Worm (Caenorhabditis elegans) whole organism, young adult: ENCODE measurements around the gene ras-2.

Experiments used
- B0261.1 ChIP-seq: sonication (generic microtip); optimal IDR thresholded peaks from 2 replicates; lab custom pipeline; 2016; ENCODE audit warnings: mild to moderate bottlenecking, missing genetic modification characterization, moderate library complexity, missing compliant biosample characterization
- F22D6.2 ChIP-seq: sonication (generic microtip); optimal IDR thresholded peaks from 2 replicates; lab custom pipeline; 2016; ENCODE audit warnings: mild to moderate bottlenecking, missing genetic modification characterization, missing compliant biosample characterization
- F33H1.4 ChIP-seq: fragments of 200-800 bp; sonication (Bioruptor generic); IDR thresholded peaks from 2 replicates; pipeline ENCODE4 v1.3.6; 2022; ENCODE audit warnings: missing genetic modification reagents, missing genetic modification characterization, missing compliant biosample characterization
- F55B11.4 ChIP-seq: sonication (generic microtip); optimal IDR thresholded peaks from 2 replicates; lab custom pipeline; 2016; ENCODE audit warnings: missing compliant biosample characterization, missing genetic modification characterization, borderline replicate concordance; ENCODE audit not compliant: insufficient read depth
- F57C9.4 ChIP-seq: sonication (generic microtip); optimal IDR thresholded peaks from 2 replicates; lab custom pipeline; 2017; ENCODE audit warnings: mild to moderate bottlenecking, missing genetic modification characterization, missing compliant biosample characterization
- K12H6.12 ChIP-seq: fragments of 200-800 bp; sonication (Bioruptor generic); optimal IDR thresholded peaks from 2 replicates; lab custom pipeline; 2018; ENCODE audit warnings: mild to moderate bottlenecking, missing genetic modification characterization, missing compliant biosample characterization
- Y53F4B.3 ChIP-seq: fragments of 200-800 bp; sonication (Bioruptor generic); IDR thresholded peaks from 2 replicates; pipeline ENCODE4 v1.3.6; 2022; ENCODE audit warnings: missing genetic modification reagents, missing genetic modification characterization, missing compliant biosample characterization
- Y95B8A.8 ChIP-seq: fragments of 200-800 bp; sonication (Bioruptor generic); IDR thresholded peaks from 2 replicates; pipeline ENCODE4 v1.3.6; 2022; ENCODE audit warnings: missing genetic modification reagents, missing genetic modification characterization, missing compliant biosample characterization
- ZK185.1 ChIP-seq: sonication (generic microtip); optimal IDR thresholded peaks from 2 replicates; lab custom pipeline; 2016; ENCODE audit warnings: mild to moderate bottlenecking, missing genetic modification characterization, missing compliant biosample characterization; ENCODE audit not compliant: poor library complexity, severe bottlenecking
- akir-1 ChIP-seq: fragments of 200-800 bp; sonication (Bioruptor generic); optimal IDR thresholded peaks from 2 replicates; lab custom pipeline; 2018; ENCODE audit warnings: mild to moderate bottlenecking, missing genetic modification characterization, moderate library complexity, missing compliant biosample characterization
- aptf-3 ChIP-seq: fragments of 200-800 bp; sonication (Bioruptor generic); IDR thresholded peaks from 2 replicates; pipeline ENCODE4 v1.3.6; 2022; ENCODE audit warnings: missing genetic modification characterization, missing compliant biosample characterization
- ceh-100 ChIP-seq: fragments of 200-800 bp; sonication (Bioruptor generic); IDR thresholded peaks from 2 replicates; pipeline ENCODE4 v1.3.6; 2022; ENCODE audit warnings: missing genetic modification reagents, missing genetic modification characterization, missing compliant biosample characterization
- ceh-27 ChIP-seq: fragments of 200-800 bp; sonication (Bioruptor generic); optimal IDR thresholded peaks from 2 replicates; lab custom pipeline; 2018; ENCODE audit warnings: mild to moderate bottlenecking, missing genetic modification characterization, moderate library complexity, missing compliant biosample characterization
- ceh-40 ChIP-seq: fragments of 200-800 bp; sonication (Bioruptor generic); IDR thresholded peaks from 2 replicates; pipeline ENCODE4 v1.3.6; 2022; ENCODE audit warnings: missing genetic modification characterization, missing compliant biosample characterization
- ceh-91 ChIP-seq: fragments of 200-800 bp; sonication (Bioruptor generic); IDR thresholded peaks from 2 replicates; pipeline ENCODE4 v1.3.6; 2022; ENCODE audit warnings: missing genetic modification reagents, missing genetic modification characterization, missing compliant biosample characterization
- dpl-1 ChIP-seq: fragments of 150-350 bp; optimal IDR thresholded peaks from 2 replicates; lab custom pipeline; 2014; ENCODE audit warnings: missing biosample characterization, missing genetic modification reagents, missing genetic modification characterization
- ekl-4 ChIP-seq: fragments of 200-800 bp; sonication (Bioruptor generic); IDR thresholded peaks from 2 replicates; pipeline ENCODE4 v1.3.6; 2022; ENCODE audit warnings: missing genetic modification reagents, missing genetic modification characterization, missing compliant biosample characterization
- gei-17 ChIP-seq: fragments of 200-800 bp; sonication (Bioruptor generic); optimal IDR thresholded peaks from 2 replicates; lab custom pipeline; 2018; ENCODE audit warnings: mild to moderate bottlenecking, missing genetic modification characterization, missing compliant biosample characterization
- him-1 ChIP-seq: sonication (generic microtip); optimal IDR thresholded peaks from 2 replicates; lab custom pipeline; 2016; ENCODE audit warnings: missing genotype, missing genetic modification reagents, missing genetic modification characterization, missing compliant biosample characterization
- hlh-26 ChIP-seq: fragments of 200-800 bp; sonication (Bioruptor generic); conservative IDR thresholded peaks from 2 replicates; pipeline ENCODE4 v1.3.6; 2022; ENCODE audit warnings: missing genetic modification reagents, missing genetic modification characterization, missing compliant biosample characterization
- hmg-1.2 ChIP-seq: fragments of 200-800 bp; sonication (Bioruptor generic); IDR thresholded peaks from 2 replicates; pipeline ENCODE4 v1.3.6; 2022; ENCODE audit warnings: missing genetic modification reagents, missing genetic modification characterization, missing compliant biosample characterization
- hmg-20 ChIP-seq: fragments of 200-800 bp; sonication (Bioruptor generic); IDR thresholded peaks from 2 replicates; pipeline ENCODE4 v1.3.6; 2022; ENCODE audit warnings: missing genetic modification reagents, missing genetic modification characterization, missing compliant biosample characterization
- lag-1 ChIP-seq: fragments of 200-800 bp; sonication (Bioruptor generic); IDR thresholded peaks from 2 replicates; pipeline ENCODE4 v1.3.6; 2022; ENCODE audit warnings: missing genetic modification reagents, missing genetic modification characterization, missing compliant biosample characterization
- let-526 ChIP-seq: fragments of 200-800 bp; sonication (Bioruptor generic); IDR thresholded peaks from 2 replicates; pipeline ENCODE4 v1.3.6; 2022; ENCODE audit warnings: missing genetic modification reagents, missing genetic modification characterization, missing compliant biosample characterization
- let-607 ChIP-seq, 2 experiments: fragments of 200-800 bp in 1 of 2; sonication (Bioruptor generic) in 1 of 2; sonication (generic microtip) in 1 of 2; optimal IDR thresholded peaks; 2 replicates each; lab custom pipeline; 2016 to 2018; ENCODE audit warnings: mild to moderate bottlenecking in 2 of 2, missing compliant biosample characterization in 2 of 2, missing genetic modification characterization in 2 of 2, moderate library complexity in 2 of 2, missing genotype in 1 of 2
- lin-26 ChIP-seq: fragments of 200-800 bp; sonication (Bioruptor generic); IDR thresholded peaks from 2 replicates; pipeline ENCODE4 v1.3.6; 2022; ENCODE audit warnings: missing genetic modification reagents, missing genetic modification characterization, missing compliant biosample characterization
- lsy-27 ChIP-seq: sonication (generic microtip); optimal IDR thresholded peaks from 2 replicates; lab custom pipeline; 2017; ENCODE audit warnings: missing genetic modification characterization, mild to moderate bottlenecking, missing compliant biosample characterization, antibody characterized with exemption, missing genotype, borderline replicate concordance; ENCODE audit not compliant: insufficient read depth
- madf-6 ChIP-seq: fragments of 200-800 bp; sonication (Bioruptor generic); IDR thresholded peaks from 2 replicates; pipeline ENCODE4 v1.3.6; 2022; ENCODE audit warnings: missing genetic modification reagents, missing genetic modification characterization, missing compliant biosample characterization
- mel-28 ChIP-seq: sonication (generic microtip); optimal IDR thresholded peaks from 2 replicates; lab custom pipeline; 2016; ENCODE audit warnings: borderline replicate concordance, mild to moderate bottlenecking, missing genetic modification characterization, missing compliant biosample characterization
- mes-4 ChIP-seq: sonication (generic microtip); optimal IDR thresholded peaks from 2 replicates; lab custom pipeline; 2016; ENCODE audit warnings: missing genotype, missing genetic modification characterization, missing compliant biosample characterization
- nfya-2 ChIP-seq: fragments of 200-800 bp; sonication (Bioruptor generic); IDR thresholded peaks from 2 replicates; pipeline ENCODE4 v1.3.6; 2022; ENCODE audit warnings: missing genetic modification reagents, missing genetic modification characterization, missing compliant biosample characterization
- nhr-27 ChIP-seq: fragments of 200-800 bp; sonication (Bioruptor generic); optimal IDR thresholded peaks from 2 replicates; lab custom pipeline; 2018; ENCODE audit warnings: mild to moderate bottlenecking, missing genetic modification characterization, moderate library complexity, missing compliant biosample characterization
- nhr-80 ChIP-seq: sonication (generic microtip); optimal IDR thresholded peaks from 2 replicates; lab custom pipeline; 2016; ENCODE audit warnings: missing genetic modification characterization, missing compliant biosample characterization
- rpc-1 ChIP-seq, 2 experiments: fragments of 150-350 bp in 1 of 2; sonication (generic microtip) in 1 of 2; optimal IDR thresholded peaks; 2 replicates each; lab custom pipeline; 2014 to 2018; ENCODE audit warnings: missing biosample characterization in 1 of 2, missing genetic modification characterization in 1 of 2, missing genetic modification reagents in 1 of 2, missing genotype in 1 of 2
- sea-2 ChIP-seq: fragments of 200-800 bp; sonication (Bioruptor generic); IDR thresholded peaks from 2 replicates; pipeline ENCODE4 v1.3.6; 2022; ENCODE audit warnings: missing genetic modification characterization, missing compliant biosample characterization
- snpc-1.1 ChIP-seq: sonication (generic microtip); optimal IDR thresholded peaks from 2 replicates; lab custom pipeline; 2017; ENCODE audit warnings: missing genetic modification characterization, mild to moderate bottlenecking, missing compliant biosample characterization, antibody characterized with exemption, moderate library complexity, missing genotype, missing genetic modification reagents; ENCODE audit not compliant: insufficient read depth
- snpc-4 ChIP-seq, 5 experiments: fragments of 150-350 bp in 1 of 5; sonication (generic microtip) in 4 of 5; optimal IDR thresholded peaks; 2 replicates each; lab custom pipeline; 2014 to 2018; ENCODE audit warnings: missing genetic modification characterization in 5 of 5, missing biosample characterization in 3 of 5, antibody characterized with exemption in 2 of 5, mild to moderate bottlenecking in 2 of 5, missing compliant biosample characterization in 2 of 5, missing genotype in 2 of 5, moderate library complexity in 2 of 5, missing genetic modification reagents in 1 of 5
- somi-1 ChIP-seq: fragments of 200-800 bp; sonication (Bioruptor generic); optimal IDR thresholded peaks from 2 replicates; lab custom pipeline; 2018; ENCODE audit warnings: mild to moderate bottlenecking, missing genetic modification characterization, missing compliant biosample characterization
- sptf-2 ChIP-seq: fragments of 200-800 bp; sonication (Bioruptor generic); optimal IDR thresholded peaks from 2 replicates; lab custom pipeline; 2018; ENCODE audit warnings: mild to moderate bottlenecking, missing genetic modification characterization, missing compliant biosample characterization
- tbp1 ChIP-seq: fragments of 200-800 bp; sonication (Bioruptor generic); optimal IDR thresholded peaks from 2 replicates; lab custom pipeline; 2018; ENCODE audit warnings: mild to moderate bottlenecking, missing genetic modification characterization, missing compliant biosample characterization
- tlf-1 ChIP-seq: fragments of 200-800 bp; sonication (Bioruptor generic); optimal IDR thresholded peaks from 2 replicates; lab custom pipeline; 2018; ENCODE audit warnings: mild to moderate bottlenecking, missing genetic modification characterization, missing compliant biosample characterization
- unc-130 ChIP-seq: sonication (generic microtip); optimal IDR thresholded peaks from 2 replicates; lab custom pipeline; 2016; ENCODE audit warnings: missing genetic modification reagents, missing genetic modification characterization, missing compliant biosample characterization
- xnd-1 ChIP-seq: sonication (generic microtip); optimal IDR thresholded peaks from 2 replicates; lab custom pipeline; 2016; ENCODE audit warnings: missing genotype, missing genetic modification reagents, missing genetic modification characterization, missing compliant biosample characterization
- ztf-18 ChIP-seq: sonication (generic microtip); optimal IDR thresholded peaks from 2 replicates; lab custom pipeline; 2016; ENCODE audit warnings: missing genotype, mild to moderate bottlenecking, missing genetic modification characterization, missing compliant biosample characterization
- ztf-26 ChIP-seq: sonication (generic microtip); optimal IDR thresholded peaks from 2 replicates; lab custom pipeline; 2017; ENCODE audit warnings: missing genetic modification characterization, missing compliant biosample characterization
- ztf-28 ChIP-seq: fragments of 200-800 bp; sonication (Bioruptor generic); IDR thresholded peaks from 2 replicates; pipeline ENCODE4 v1.3.6; 2022; ENCODE audit warnings: missing genetic modification reagents, missing genetic modification characterization, missing compliant biosample characterization
- ztf-6 ChIP-seq: fragments of 200-800 bp; sonication (Bioruptor generic); IDR thresholded peaks from 2 replicates; pipeline ENCODE4 v1.3.6; 2022; ENCODE audit warnings: missing genetic modification reagents, missing genetic modification characterization, missing compliant biosample characterization

The ras-2 gene

ce11 chrIII:4756983-4757382 lies 17.1 kb upstream of the ras-2 start, which contains the start of gene fbxl-2 (continued):
- TF ChIP-seq ztf-26 (peak; percentile 78), hmg-1.2 (GFP tag; lab: Robert Waterston, UW) (peak; percentile 82), mel-28 (tag; lab: Kevin White, UChicago) (no peak), hmg-20 (GFP tag; lab: Robert Waterston, UW) (peak; percentile 90), sptf-2 (no peak), mes-4 (no peak), ceh-40 (GFP tag; lab: Robert Waterston, UW) (no peak), Y53F4B.3 (GFP tag; lab: Robert Waterston, UW) (no peak), F57C9.4 (no peak), snpc-4 (GFP tag; optimal IDR thresholded peaks at IDR 0.05; lab: Kevin White, UChicago) (peak; percentile 26), snpc-4 (tag; optimal IDR thresholded peaks at IDR 0.05; lab: Kevin White, UChicago) (peak in 3 of 4 experiments; percentile 74 to 82 (median 81)), ZK185.1 (tag; lab: Kevin White, UChicago) (peak; percentile 92), hlh-26 (GFP tag; lab: Robert Waterston, UW) (no peak), ekl-4 (GFP tag; lab: Robert Waterston, UW) (peak; percentile 95), dpl-1 (peak; percentile 98), rpc-1 (optimal IDR thresholded peaks at IDR 0.05; lab: Kevin White, UChicago) (no peak), rpc-1 (tag; optimal IDR thresholded peaks at IDR 0.05; lab: Kevin White, UChicago) (no peak), Y95B8A.8 (GFP tag; lab: Robert Waterston, UW) (peak; percentile 84), snpc-1.1 (tag; lab: Kevin White, UChicago) (no peak), K12H6.12 (tag; lab: Kevin White, UChicago) (peak; percentile 85), ztf-6 (0 out of 2 replicates have a peak, but pooled peaks have one; percentile 26), F33H1.4 (GFP tag; lab: Robert Waterston, UW) (peak; percentile 94), ceh-27 (GFP tag; lab: Kevin White, UChicago) (peak; percentile 93), ztf-18 (tag; lab: Kevin White, UChicago) (peak; percentile 99), lag-1 (no peak), tlf-1 (peak; percentile 96), ceh-91 (GFP tag; lab: Robert Waterston, UW) (peak; percentile 86), xnd-1 (tag; lab: Kevin White, UChicago) (peak; percentile 79), ztf-28 (peak; percentile 87; the same call in 1 of the 2 replicates), unc-130 (GFP tag; lab: Kevin White, UChicago) (peak; percentile 36), lin-26 (peak; percentile 78), nhr-80 (peak; percentile 79), let-526 (GFP tag; lab: Robert Waterston, UW) (peak; percentile 85), lsy-27 (no peak), somi-1 (GFP tag; lab: Kevin White, UChicago) (peak; percentile 70), madf-6 (GFP tag; lab: Robert Waterston, UW) (peak; percentile 93), F55B11.4 (tag; lab: Kevin White, UChicago) (no peak), let-607 (tag; optimal IDR thresholded peaks at IDR 0.05; lab: Kevin White, UChicago) (peak; percentile 54 to 83), aptf-3 (GFP tag; lab: Robert Waterston, UW) (0 out of 2 replicates have a peak, but pooled peaks have one; percentile 49), nhr-27 (tag; lab: Kevin White, UChicago) (no peak), B0261.1 (tag; lab: Kevin White, UChicago) (peak; percentile 21), F22D6.2 (peak; percentile 59), sea-2 (GFP tag; lab: Robert Waterston, UW) (no peak), akir-1 (GFP tag; lab: Kevin White, UChicago) (peak; percentile 16), ceh-100 (GFP tag; lab: Robert Waterston, UW) (peak; percentile 83), nfya-2 (GFP tag; lab: Robert Waterston, UW) (0 out of 2 replicates have a peak, but pooled peaks have one; percentile 65), tbp1 (peak; percentile 74), him-1 (tag; lab: Kevin White, UChicago) (peak; percentile 10), gei-17 (GFP tag; lab: Kevin White, UChicago) (peak; percentile 78)
